Fruit fly (Drosophila melanogaster): Measurements from ENCODE around the gene CG7781.

DNA sequence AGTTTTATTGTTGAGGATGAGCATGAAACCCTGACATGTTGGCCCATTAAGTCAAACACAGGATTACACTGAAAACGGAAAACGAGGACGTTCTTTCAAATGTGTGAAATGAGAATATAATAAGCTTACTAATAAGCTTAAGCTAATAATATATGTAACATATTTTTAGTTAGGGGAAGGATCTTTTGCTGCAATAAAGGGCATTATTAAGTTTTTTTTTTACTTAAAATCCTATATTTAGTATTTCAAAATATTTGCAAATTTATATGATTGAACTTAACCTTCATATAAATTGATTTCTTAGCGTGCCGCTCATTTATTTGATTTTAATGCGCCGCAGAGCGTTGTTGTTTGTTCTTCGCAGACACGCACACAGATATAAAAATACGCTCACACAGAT, 8.0 kb upstream of the CG7781 start:
- TF ChIP-seq CG6854 (GFP tag; optimal IDR thresholded peaks at IDR 0.05): no peak
- no peak for TF ChIP-seq lz (GFP tag; optimal IDR thresholded peaks at IDR 0.05)
- TF ChIP-seq achi (GFP tag; optimal IDR thresholded peaks at IDR 0.05): no peak
- no peak for TF ChIP-seq CG8632 (GFP tag; optimal IDR thresholded peaks at IDR 0.05)
- no peak for TF ChIP-seq CG15336 (GFP tag; IDR thresholded peaks at IDR 0.05)
- no peak for TF ChIP-seq fkh (GFP tag; optimal IDR thresholded peaks at IDR 0.05)
- no peak for TF ChIP-seq Lpt (GFP tag; optimal IDR thresholded peaks at IDR 0.05)
- TF ChIP-seq acj6 (GFP tag; optimal IDR thresholded peaks at IDR 0.05): no peak

Measured in whole organism, prepupa.